Worm (Caenorhabditis elegans): ENCODE measurements around the gene C25E10.11.

- TF ChIP-seq sea-2 (GFP tag; optimal IDR thresholded peaks at IDR 0.05) (no peak), unc-62 (GFP tag; optimal IDR thresholded peaks at IDR 0.05) (no peak), ceh-28 (tag; optimal IDR thresholded peaks at IDR 0.05) (no peak)
Measured at ce11 chrV:9063134-9063533, 4.6 kb upstream of the C25E10.11 start.
